In the genomic region with DNA sequence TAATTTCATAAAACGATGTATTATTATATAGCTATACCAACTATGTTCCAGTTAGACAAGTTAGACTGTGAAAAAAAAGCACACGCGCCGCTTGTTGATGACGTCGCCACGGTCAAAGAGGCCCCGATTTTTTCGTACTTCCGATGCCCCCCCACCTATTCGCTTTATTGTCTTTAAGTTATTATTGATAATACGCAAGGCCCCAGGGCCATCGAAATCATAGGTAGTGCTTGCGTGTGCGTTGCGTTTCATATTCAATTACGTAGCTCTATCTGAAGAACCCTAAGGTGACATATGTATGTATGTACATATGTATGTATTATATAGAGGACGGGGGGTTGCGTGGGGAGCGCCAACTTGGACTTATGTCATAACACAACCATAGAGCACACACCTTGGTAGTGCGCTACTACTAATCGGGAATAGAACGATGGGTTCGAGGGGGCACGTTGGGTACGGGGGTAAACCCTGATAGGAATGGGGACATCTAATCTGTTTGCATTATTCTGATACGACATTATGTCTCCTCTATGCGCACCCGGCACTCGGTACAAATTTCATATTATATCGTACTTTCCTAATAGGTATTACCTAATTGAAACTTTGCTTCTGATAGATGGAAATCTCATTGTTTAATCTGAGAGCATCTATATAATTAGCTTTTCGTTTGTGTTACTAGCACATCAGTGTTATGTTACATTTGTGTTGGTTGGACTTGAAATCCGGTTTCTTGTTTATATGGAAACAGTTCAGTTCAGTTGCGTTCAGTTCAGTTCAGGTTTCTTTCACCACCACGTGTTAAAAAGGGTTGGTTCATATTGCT, we compare ENCODE assay signal across 1 fruit fly cellular context.
A peak's percentile ranks its signal among the peaks of the same experiment; 100 is the strongest.
TF ChIP-seq lines count a peak whose summit lies in the region.

No protein-coding gene starts in this region.

TF ChIP-seq in whole organism, embryonic, 481 proteins besides CTCF, POLR2A, EP300 and RAD21 (continued from another document):
- TF ChIP-seq ab (GFP tag; optimal IDR thresholded peaks at IDR 0.05; lab: Kevin White, UChicago) (no peak), CG31224 (GFP tag; IDR thresholded peaks at IDR 0.05; lab: Robert Waterston, UW) (no peak), jigr1 (GFP tag; IDR thresholded peaks at IDR 0.05; lab: Robert Waterston, UW) (no peak), z (GFP tag; IDR thresholded peaks at IDR 0.05; lab: Robert Waterston, UW) (no peak), CG34376 (GFP tag; optimal IDR thresholded peaks at IDR 0.05; lab: Kevin White, UChicago) (peak; percentile 70), trh (GFP tag; optimal IDR thresholded peaks at IDR 0.05; lab: Kevin White, UChicago) (no peak), slbo (GFP tag; IDR thresholded peaks at IDR 0.05; lab: Robert Waterston, UW) (peak; percentile 16; the same call in 1 of the 2 replicates), pb (GFP tag; optimal IDR thresholded peaks at IDR 0.05; lab: Kevin White, UChicago) (no peak), sug (tag; optimal IDR thresholded peaks at IDR 0.05; lab: Kevin White, UChicago) (peak; percentile 94), ham (GFP tag; IDR thresholded peaks at IDR 0.05; lab: Robert Waterston, UW) (no peak), crol (GFP tag; IDR thresholded peaks at IDR 0.05; lab: Robert Waterston, UW) (peak; percentile 95), HLH3B (GFP tag; IDR thresholded peaks at IDR 0.05; lab: Robert Waterston, UW) (0 out of 2 replicates have a peak, but pooled peaks have one; percentile 9), Meics (GFP tag; optimal IDR thresholded peaks at IDR 0.05; lab: Kevin White, UChicago) (no peak), Spps (tag; optimal IDR thresholded peaks at IDR 0.05; lab: Kevin White, UChicago) (no peak), gsb (GFP tag; IDR thresholded peaks at IDR 0.05; lab: Robert Waterston, UW) (no peak), ind (GFP tag; optimal IDR thresholded peaks at IDR 0.05; lab: Kevin White, UChicago) (no peak), CG17568 (GFP tag; optimal IDR thresholded peaks at IDR 0.05; lab: Kevin White, UChicago) (no peak), sd (tag; optimal IDR thresholded peaks at IDR 0.05; lab: Kevin White, UChicago) (peak; percentile 44), Neu2 (GFP tag; optimal IDR thresholded peaks at IDR 0.05; lab: Kevin White, UChicago; ENCODE audit: borderline replicate concordance) (no peak), CG17912 (GFP tag; optimal IDR thresholded peaks at IDR 0.05; lab: Kevin White, UChicago) (no peak), CG10366 (GFP tag; IDR thresholded peaks at IDR 0.05; lab: Robert Waterston, UW) (no peak), Ets65A (GFP tag; lab: Kevin White, UChicago) (no peak), tgo (GFP tag; IDR thresholded peaks at IDR 0.05; lab: Robert Waterston, UW) (no peak), hth (optimal IDR thresholded peaks at IDR 0.05; lab: Kevin White, UChicago) (no peak), oc (tag; optimal IDR thresholded peaks at IDR 0.05; lab: Kevin White, UChicago) (no peak), gcm (GFP tag; optimal IDR thresholded peaks at IDR 0.05; lab: Kevin White, UChicago) (no peak), emc (GFP tag; optimal IDR thresholded peaks at IDR 0.05; lab: Kevin White, UChicago) (no peak), MESR4 (GFP tag; optimal IDR thresholded peaks at IDR 0.05; lab: Kevin White, UChicago) (no peak), CG9215 (GFP tag; IDR thresholded peaks at IDR 0.05; lab: Robert Waterston, UW) (no peak), CG8765 (GFP tag; IDR thresholded peaks at IDR 0.05; lab: Robert Waterston, UW) (no peak), unc-4 (GFP tag; IDR thresholded peaks at IDR 0.05; lab: Robert Waterston, UW; ENCODE audit: partially characterized antibody) (no peak), CG12769 (tag; optimal IDR thresholded peaks at IDR 0.05; lab: Kevin White, UChicago) (peak; percentile 69), CG9437 (GFP tag; optimal IDR thresholded peaks at IDR 0.05; lab: Kevin White, UChicago) (peak; percentile 72), CG11504 (tag; optimal IDR thresholded peaks at IDR 0.05; lab: Kevin White, UChicago) (no peak), CG12155 (GFP tag; optimal IDR thresholded peaks at IDR 0.05; lab: Kevin White, UChicago) (no peak), dysf (GFP tag; IDR thresholded peaks at IDR 0.05; lab: Robert Waterston, UW) (no peak), MTF-1 (GFP tag; optimal IDR thresholded peaks at IDR 0.05; lab: Kevin White, UChicago; ENCODE audit: borderline replicate concordance) (no peak), mam (GFP tag; optimal IDR thresholded peaks at IDR 0.05; lab: Kevin White, UChicago) (no peak), CG6175 (GFP tag; IDR thresholded peaks at IDR 0.05; lab: Robert Waterston, UW) (no peak), CG32767 (GFP tag; IDR thresholded peaks at IDR 0.05; lab: Robert Waterston, UW) (no peak), Bgb (GFP tag; IDR thresholded peaks at IDR 0.05; lab: Robert Waterston, UW; ENCODE audit: partially characterized antibody) (peak; percentile 41; the same call in 1 of the 2 replicates), bowl (GFP tag; IDR thresholded peaks at IDR 0.05; lab: Robert Waterston, UW) (no peak), CG18599 (GFP tag; optimal IDR thresholded peaks at IDR 0.05; lab: Kevin White, UChicago) (peak; percentile 41), seq (GFP tag; IDR thresholded peaks at IDR 0.05; lab: Robert Waterston, UW) (no peak), CG4424 (GFP tag; optimal IDR thresholded peaks at IDR 0.05; lab: Kevin White, UChicago) (no peak), tll (GFP tag; optimal IDR thresholded peaks at IDR 0.05; lab: Kevin White, UChicago) (no peak), CG4854 (GFP tag; optimal IDR thresholded peaks at IDR 0.05; lab: Kevin White, UChicago) (no peak), CG33213 (GFP tag; optimal IDR thresholded peaks at IDR 0.05; lab: Kevin White, UChicago) (no peak), zfh2 (GFP tag; optimal IDR thresholded peaks at IDR 0.05; lab: Kevin White, UChicago) (no peak), Gug (GFP tag; IDR thresholded peaks at IDR 0.05; lab: Robert Waterston, UW) (no peak), CG1792 (GFP tag; optimal IDR thresholded peaks at IDR 0.05; lab: Kevin White, UChicago) (no peak), GATAe (GFP tag; conservative IDR thresholded peaks at IDR 0.05; lab: Robert Waterston, UW) (peak; percentile 90), Mad (GFP tag; optimal IDR thresholded peaks at IDR 0.05; lab: Kevin White, UChicago) (no peak), Mrtf (GFP tag; IDR thresholded peaks at IDR 0.05; lab: Robert Waterston, UW) (0 out of 3 replicates have a peak, but pooled peaks have one; percentile 13), CG2889 (GFP tag; IDR thresholded peaks at IDR 0.05; lab: Robert Waterston, UW) (no peak), NK7.1 (GFP tag; optimal IDR thresholded peaks at IDR 0.05; lab: Kevin White, UChicago) (no peak), Dref (GFP tag; IDR thresholded peaks at IDR 0.05; lab: Robert Waterston, UW) (no peak), cg (GFP tag; optimal IDR thresholded peaks at IDR 0.05; lab: Kevin White, UChicago) (peak; percentile 41), Hr78 (GFP tag; optimal IDR thresholded peaks at IDR 0.05; lab: Kevin White, UChicago) (peak in 1 of 2 experiments; percentile 23), Med (GFP tag; lab: Kevin White, UChicago) (peak; percentile 57), B-H2 (GFP tag; optimal IDR thresholded peaks at IDR 0.05; lab: Kevin White, UChicago) (no peak), croc (GFP tag; conservative IDR thresholded peaks at IDR 0.05; lab: Robert Waterston, UW) (no peak), CG11085 (GFP tag; IDR thresholded peaks at IDR 0.05; lab: Robert Waterston, UW) (no peak), CG2199 (GFP tag; IDR thresholded peaks at IDR 0.05; lab: Robert Waterston, UW) (peak; percentile 54; the same call in 1 of the 3 replicates), CG10147 (GFP tag; optimal IDR thresholded peaks at IDR 0.05; lab: Kevin White, UChicago) (no peak), CG7372 (GFP tag; IDR thresholded peaks at IDR 0.05; lab: Robert Waterston, UW) (no peak), tx (GFP tag; optimal IDR thresholded peaks at IDR 0.05; lab: Kevin White, UChicago) (no peak), nom (GFP tag; optimal IDR thresholded peaks at IDR 0.05; lab: Kevin White, UChicago) (no peak), chinmo (GFP tag; IDR thresholded peaks at IDR 0.05; lab: Robert Waterston, UW; ENCODE audit: partially characterized antibody) (peak; percentile 58; the same call in 1 of the 4 replicates), HLH54F (GFP tag; optimal IDR thresholded peaks at IDR 0.05; lab: Kevin White, UChicago) (no peak), Sin3A (optimal IDR thresholded peaks at IDR 0.05; lab: Kevin White, UChicago) (no peak), Xrp1 (GFP tag; IDR thresholded peaks at IDR 0.05; lab: Robert Waterston, UW) (no peak), CG18476 (GFP tag; optimal IDR thresholded peaks at IDR 0.05; lab: Kevin White, UChicago) (no peak), p53 (GFP tag; optimal IDR thresholded peaks at IDR 0.05; lab: Kevin White, UChicago) (no peak), fd102C (GFP tag; optimal IDR thresholded peaks at IDR 0.05; lab: Kevin White, UChicago) (no peak), CG9932 (GFP tag; IDR thresholded peaks at IDR 0.05; lab: Robert Waterston, UW) (peak; percentile 9; the same call in 1 of the 2 replicates), Dp (GFP tag; optimal IDR thresholded peaks at IDR 0.05; lab: Kevin White, UChicago) (no peak), Gsc (GFP tag; IDR thresholded peaks at IDR 0.05; lab: Robert Waterston, UW) (no peak), BEAF-32 (GFP tag; optimal IDR thresholded peaks at IDR 0.05; lab: Kevin White, UChicago) (no peak), CG3407 (GFP tag; optimal IDR thresholded peaks at IDR 0.05; lab: Kevin White, UChicago) (no peak), CG8290 (GFP tag; optimal IDR thresholded peaks at IDR 0.05; lab: Kevin White, UChicago) (no peak), CG8290 (tag; optimal IDR thresholded peaks at IDR 0.05; lab: Kevin White, UChicago) (peak in 1 of 2 experiments; percentile 45), her (GFP tag; optimal IDR thresholded peaks at IDR 0.05; lab: Kevin White, UChicago) (no peak), sob (GFP tag; IDR thresholded peaks at IDR 0.05; lab: Robert Waterston, UW) (0 out of 2 replicates have a peak, but pooled peaks have one; percentile 12), CG10462 (GFP tag; optimal IDR thresholded peaks at IDR 0.05; lab: Kevin White, UChicago) (no peak), CG6683 (GFP tag; optimal IDR thresholded peaks at IDR 0.05; lab: Kevin White, UChicago) (no peak), CG30431 (GFP tag; optimal IDR thresholded peaks at IDR 0.05; lab: Kevin White, UChicago) (no peak), Hand (GFP tag; optimal IDR thresholded peaks at IDR 0.05; lab: Kevin White, UChicago) (no peak), CG16813 (GFP tag; IDR thresholded peaks at IDR 0.05; lab: Robert Waterston, UW; ENCODE audit: partially characterized antibody) (no peak), ssp (GFP tag; IDR thresholded peaks at IDR 0.05; lab: Robert Waterston, UW) (no peak), Tbp (GFP tag; optimal IDR thresholded peaks at IDR 0.05; lab: Kevin White, UChicago) (no peak), mirr (GFP tag; optimal IDR thresholded peaks at IDR 0.05; lab: Kevin White, UChicago) (peak; percentile 94), CG13894 (tag; optimal IDR thresholded peaks at IDR 0.05; lab: Kevin White, UChicago) (peak; percentile 27), crc (GFP tag; optimal IDR thresholded peaks at IDR 0.05; lab: Kevin White, UChicago) (no peak), ftz-f1 (GFP tag; optimal IDR thresholded peaks at IDR 0.05; lab: Kevin White, UChicago) (peak; percentile 82), CG17612 (GFP tag; IDR thresholded peaks at IDR 0.05; lab: Robert Waterston, UW) (no peak), lab (GFP tag; optimal IDR thresholded peaks at IDR 0.05; lab: Kevin White, UChicago) (peak; percentile 50), CG2712 (tag; optimal IDR thresholded peaks at IDR 0.05; lab: Kevin White, UChicago) (no peak), CG15011 (GFP tag; optimal IDR thresholded peaks at IDR 0.05; lab: Kevin White, UChicago) (no peak), Vsx1 (GFP tag; optimal IDR thresholded peaks at IDR 0.05; lab: Kevin White, UChicago) (peak; percentile 52), CG4328 (GFP tag; optimal IDR thresholded peaks at IDR 0.05; lab: Kevin White, UChicago) (no peak), row (GFP tag; IDR thresholded peaks at IDR 0.05; lab: Robert Waterston, UW) (no peak), bsh (GFP tag; optimal IDR thresholded peaks at IDR 0.05; lab: Kevin White, UChicago) (no peak), Hmr (GFP tag; optimal IDR thresholded peaks at IDR 0.05; lab: Kevin White, UChicago) (no peak), BtbVII (GFP tag; optimal IDR thresholded peaks at IDR 0.05; lab: Kevin White, UChicago) (peak; percentile 17), CG7786 (GFP tag; optimal IDR thresholded peaks at IDR 0.05; lab: Kevin White, UChicago) (no peak), exex (tag; optimal IDR thresholded peaks at IDR 0.05; lab: Kevin White, UChicago) (peak; percentile 90), Drgx (GFP tag; IDR thresholded peaks at IDR 0.05; lab: Robert Waterston, UW) (no peak), CG7987 (GFP tag; optimal IDR thresholded peaks at IDR 0.05; lab: Kevin White, UChicago) (peak; percentile 79), HmgZ (tag; optimal IDR thresholded peaks at IDR 0.05; lab: Kevin White, UChicago) (peak; percentile 31), vvl (GFP tag; IDR thresholded peaks at IDR 0.05; lab: Robert Waterston, UW) (peak; percentile 53; the same call in 1 of the 2 replicates)
TF ChIP-seq in whole organism, embryonic: peak in this region for 35.
